Fruit fly (Drosophila melanogaster) S2 (cell line): ENCODE measurements around the gene fax.

ENCODE experiments used
- CG8478 ChIP-seq: fragments of >200 bp; optimal IDR thresholded peaks from 2 replicates; lab custom pipeline; 2018
- CTCF ChIP-seq, 2 experiments: fragments of >200 bp; optimal IDR thresholded peaks; 2 replicates each; lab custom pipeline; 2018

- TF ChIP-seq CG8478 (lab: Kevin White, UChicago) (no peak), CTCF (optimal IDR thresholded peaks at IDR 0.05; lab: Kevin White, UChicago) (no peak)
These were observed 17.9 kb downstream of the fax start for dm6 chr3L:16393700-16394099.
